Worm (Caenorhabditis elegans): ENCODE data around the gene srh-44.
A peak's percentile ranks its signal among the peaks of the same experiment; 100 is the strongest.

The srh-44 gene

ce11 chrII:11514775-11515174 lies at the start of gene srh-44:
srh-44 (plus strand) TSS chrII:11515075.
- TF ChIP-seq nhr-43 (tag; optimal IDR thresholded peaks at IDR 0.05; ENCODE audit: poor library complexity, severe bottlenecking) (no peak), ceh-28 (tag; optimal IDR thresholded peaks at IDR 0.05) (no peak), eor-1 (tag; optimal IDR thresholded peaks at IDR 0.05) (no peak), nhr-25 (tag; optimal IDR thresholded peaks at IDR 0.05) (no peak), lin-39 (tag; optimal IDR thresholded peaks at IDR 0.05) (no peak), ceh-82 (tag; optimal IDR thresholded peaks at IDR 0.05) (no peak), ztf-4 (tag; optimal IDR thresholded peaks at IDR 0.05) (no peak), nhr-76 (tag; optimal IDR thresholded peaks at IDR 0.05) (no peak), elt-1 (tag; optimal IDR thresholded peaks at IDR 0.05) (no peak)

ce11 chrII:11467541-11467940 lies 47.3 kb upstream of the srh-44 start, which contains the start of gene klp-17:
klp-17 (minus strand) TSS chrII:11467641.
- TF ChIP-seq ztf-11 (tag; optimal IDR thresholded peaks at IDR 0.05), result no peak
- TF ChIP-seq pqm-1 (tag; optimal IDR thresholded peaks at IDR 0.05), result no peak
- no peak for TF ChIP-seq nhr-23 (tag; optimal IDR thresholded peaks at IDR 0.05)
- TF ChIP-seq elt-3 (tag; optimal IDR thresholded peaks at IDR 0.05), result no peak
- TF ChIP-seq mdl-1 (tag; optimal IDR thresholded peaks at IDR 0.05), result no peak
- no peak for TF ChIP-seq elt-1 (tag; optimal IDR thresholded peaks at IDR 0.05)
- TF ChIP-seq jun-1 (tag; optimal IDR thresholded peaks at IDR 0.05), result no peak
- no peak for TF ChIP-seq nhr-11 (tag; optimal IDR thresholded peaks at IDR 0.05)

DNA sequence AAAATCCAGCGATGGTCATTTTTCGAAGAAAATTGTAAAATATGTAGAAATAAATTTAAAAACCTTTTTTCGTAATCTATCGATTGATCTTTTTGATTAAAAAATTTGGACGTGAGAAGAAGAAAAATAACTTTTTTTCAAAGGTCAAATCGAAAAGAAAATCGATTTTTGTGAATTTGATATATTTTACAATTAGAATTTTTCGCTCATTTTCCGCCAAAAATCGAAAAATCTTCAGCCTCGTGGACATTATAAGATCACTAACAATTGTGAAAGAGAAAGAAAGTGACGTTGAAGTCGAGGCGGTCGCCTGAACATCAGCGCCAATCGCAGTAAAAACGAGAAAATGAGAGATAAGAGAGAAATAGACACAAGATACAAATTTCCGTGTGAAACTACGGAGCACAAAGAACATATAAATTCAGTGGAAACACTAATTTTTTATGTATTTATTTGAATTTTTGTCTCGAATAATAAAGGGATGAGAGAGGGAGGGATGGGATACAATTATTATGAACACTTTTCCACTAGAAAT lies 45.2 kb upstream of the srh-44 start, which contains the start of gene cisd-1:
TSS of gene cisd-1 (minus strand) at position 51 of the 535 bp plus-strand sequence.
- TF ChIP-seq egl-5 (tag; optimal IDR thresholded peaks at IDR 0.05) (no peak), pha-4 (tag; optimal IDR thresholded peaks at IDR 0.05) (peak; percentile 27), elt-2 (tag; optimal IDR thresholded peaks at IDR 0.05) (peak; percentile 65), nfya-1 (tag; optimal IDR thresholded peaks at IDR 0.05; ENCODE audit: insufficient read depth) (peak; percentile 21), pqm-1 (tag; optimal IDR thresholded peaks at IDR 0.05) (peak; percentile 52)

- TF ChIP-seq fos-1 (tag; optimal IDR thresholded peaks at IDR 0.05) (no peak), ceh-16 (tag; optimal IDR thresholded peaks at IDR 0.05) (no peak), elt-2 (tag; optimal IDR thresholded peaks at IDR 0.05) (no peak), nhr-77 (tag; optimal IDR thresholded peaks at IDR 0.05) (no peak), pha-4 (tag; optimal IDR thresholded peaks at IDR 0.05) (no peak), ztf-4 (tag; optimal IDR thresholded peaks at IDR 0.05) (no peak), mml-1 (tag; optimal IDR thresholded peaks at IDR 0.05) (no peak), nhr-11 (tag; optimal IDR thresholded peaks at IDR 0.05) (no peak), nhr-67 (tag; optimal IDR thresholded peaks at IDR 0.05) (no peak), nhr-43 (tag; optimal IDR thresholded peaks at IDR 0.05; ENCODE audit: poor library complexity, severe bottlenecking) (no peak), unc-62 (GFP tag; optimal IDR thresholded peaks at IDR 0.05) (no peak), nhr-23 (tag; optimal IDR thresholded peaks at IDR 0.05) (no peak), unc-39 (tag; optimal IDR thresholded peaks at IDR 0.05) (no peak), fkh-10 (GFP tag; optimal IDR thresholded peaks at IDR 0.05) (no peak), ceh-28 (tag; optimal IDR thresholded peaks at IDR 0.05) (no peak), daf-12 (tag; optimal IDR thresholded peaks at IDR 0.05) (no peak), egl-27 (tag; optimal IDR thresholded peaks at IDR 0.05) (no peak), hmg-11 (tag; optimal IDR thresholded peaks at IDR 0.05) (no peak), ceh-9 (tag; optimal IDR thresholded peaks at IDR 0.05) (no peak)
Measured at ce11 chrII:11471916-11472315, 43.0 kb upstream of the srh-44 start, which contains the start of gene mfn-1. mfn-1 (minus strand) TSS chrII:11472016.

DNA sequence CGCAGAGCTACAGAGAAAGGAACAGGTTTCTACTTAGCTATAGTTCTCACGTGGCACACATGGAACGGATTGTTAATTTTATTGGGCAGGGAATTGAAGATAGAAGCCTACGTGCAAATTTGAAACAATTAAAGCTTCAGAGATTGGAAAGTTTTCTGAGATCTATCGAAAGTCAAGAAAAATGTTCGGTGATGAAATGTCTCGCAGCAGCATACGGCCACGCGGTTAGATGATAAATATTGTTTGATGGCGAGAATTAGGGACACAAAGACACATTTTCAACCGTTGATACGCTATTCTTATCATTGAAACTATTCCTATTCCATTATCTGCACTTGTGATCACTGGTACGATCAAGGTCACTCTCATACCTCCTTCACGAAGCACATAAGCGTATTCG lies 42.3 kb upstream of the srh-44 start:
- no peak for TF ChIP-seq nhr-23 (tag; optimal IDR thresholded peaks at IDR 0.05)
- TF ChIP-seq nhr-237 (tag; optimal IDR thresholded peaks at IDR 0.05), result no peak
- peak; percentile 24 to 86 (median 76) for TF ChIP-seq elt-3 (tag; optimal IDR thresholded peaks at IDR 0.05)
- TF ChIP-seq jun-1 (tag; optimal IDR thresholded peaks at IDR 0.05), result peak; percentile 46
- no peak for TF ChIP-seq nhr-11 (tag; optimal IDR thresholded peaks at IDR 0.05)
- TF ChIP-seq ceh-16 (tag; optimal IDR thresholded peaks at IDR 0.05), result no peak
- peak; percentile 75 for TF ChIP-seq nhr-43 (tag; optimal IDR thresholded peaks at IDR 0.05; ENCODE audit: poor library complexity, severe bottlenecking)
- TF ChIP-seq unc-39 (tag; optimal IDR thresholded peaks at IDR 0.05), result no peak
- TF ChIP-seq ZK546.5 (tag; optimal IDR thresholded peaks at IDR 0.05), result no peak
- TF ChIP-seq snpc-4 (tag; optimal IDR thresholded peaks at IDR 0.05), result peak; percentile 47
- no peak for TF ChIP-seq elt-1 (tag; optimal IDR thresholded peaks at IDR 0.05)
- no peak for TF ChIP-seq lin-15B (tag; optimal IDR thresholded peaks at IDR 0.05)
- TF ChIP-seq egl-5 (tag; optimal IDR thresholded peaks at IDR 0.05), result no peak
- no peak for TF ChIP-seq fos-1 (tag; optimal IDR thresholded peaks at IDR 0.05)
- TF ChIP-seq mdl-1 (tag; optimal IDR thresholded peaks at IDR 0.05), result peak; percentile 4
- TF ChIP-seq daf-12 (tag; optimal IDR thresholded peaks at IDR 0.05), result no peak
- no peak for TF ChIP-seq zag-1 (tag; optimal IDR thresholded peaks at IDR 0.05)
- TF ChIP-seq mml-1 (tag; optimal IDR thresholded peaks at IDR 0.05), result no peak
- peak; percentile 77 for TF ChIP-seq elt-2 (tag; optimal IDR thresholded peaks at IDR 0.05)
- TF ChIP-seq nhr-25 (tag; optimal IDR thresholded peaks at IDR 0.05), result peak; percentile 51
- no peak for TF ChIP-seq nhr-28 (tag; optimal IDR thresholded peaks at IDR 0.05)
- TF ChIP-seq hmg-11 (tag; optimal IDR thresholded peaks at IDR 0.05), result no peak
- TF ChIP-seq nfya-1 (tag; optimal IDR thresholded peaks at IDR 0.05; ENCODE audit: insufficient read depth), result no peak
- no peak for TF ChIP-seq R02D3.7 (tag; optimal IDR thresholded peaks at IDR 0.05)
- TF ChIP-seq pqm-1 (tag; optimal IDR thresholded peaks at IDR 0.05), result peak; percentile 77
- TF ChIP-seq fkh-10 (GFP tag; optimal IDR thresholded peaks at IDR 0.05), result no peak
- no peak for TF ChIP-seq nhr-77 (tag; optimal IDR thresholded peaks at IDR 0.05)
- no peak for TF ChIP-seq ztf-11 (tag; optimal IDR thresholded peaks at IDR 0.05)
- TF ChIP-seq lsy-12 (tag; optimal IDR thresholded peaks at IDR 0.05), result no peak
- TF ChIP-seq ama-1 (optimal IDR thresholded peaks at IDR 0.05), result no peak
- peak; percentile 5 for TF ChIP-seq pha-4 (tag; optimal IDR thresholded peaks at IDR 0.05)

Data from whole organism, L3 larva.